Fruit fly (Drosophila melanogaster) whole organism, embryonic: Measurements from ENCODE around the gene BicC.

ENCODE experiments used
- Adf1 ChIP-seq: fragments of 200-800 bp; sonication (Bioruptor generic); IDR thresholded peaks from 2 replicates; pipeline ENCODE4 v1.3.6; 2022; ENCODE audit warnings: missing biosample characterization, missing genetic modification characterization
- Asciz ChIP-seq: fragments of 200-800 bp; sonication (Bioruptor generic); optimal IDR thresholded peaks from 2 replicates; lab custom pipeline; 2017; ENCODE audit warnings: missing biosample characterization, mild to moderate bottlenecking, missing genetic modification characterization, missing genetic modification reagents
- B-H1 ChIP-seq: fragments of 200-800 bp; sonication (Bioruptor generic); IDR thresholded peaks from 3 replicates; pipeline ENCODE4 v1.3.6; 2022; ENCODE audit warnings: missing biosample characterization, missing genetic modification characterization
- CG11695 ChIP-seq: fragments of 200-800 bp; sonication (Bioruptor generic); IDR thresholded peaks from 3 replicates; pipeline ENCODE4 v1.3.6; 2022; ENCODE audit warnings: missing biosample characterization, missing genetic modification characterization
- CG13123 ChIP-seq: fragments of 200-800 bp; sonication (Bioruptor generic); optimal IDR thresholded peaks from 2 replicates; lab custom pipeline; 2016; ENCODE audit warnings: missing biosample characterization, missing genetic modification characterization
- CG14441 ChIP-seq: fragments of 200-800 bp; sonication (Bioruptor generic); IDR thresholded peaks from 2 replicates; pipeline ENCODE4 v1.3.6; 2022; ENCODE audit warnings: missing biosample characterization, missing genetic modification characterization
- CG15601 ChIP-seq: fragments of 200-800 bp; sonication (Bioruptor generic); optimal IDR thresholded peaks from 3 replicates; lab custom pipeline; 2019; ENCODE audit warnings: missing biosample characterization, mild to moderate bottlenecking, missing genetic modification characterization, moderate library complexity
- CG17829 ChIP-seq: fragments of 200-800 bp; optimal IDR thresholded peaks from 2 replicates; lab custom pipeline; 2019; ENCODE audit warnings: missing biosample characterization, mild to moderate bottlenecking, missing genetic modification characterization, moderate library complexity
- CG18619 ChIP-seq: fragments of 200-800 bp; sonication (Bioruptor generic); optimal IDR thresholded peaks from 3 replicates; lab custom pipeline; 2017; ENCODE audit warnings: missing biosample characterization, mild to moderate bottlenecking, missing genetic modification characterization
- CG3163 ChIP-seq: fragments of 200-800 bp; sonication (Bioruptor generic); optimal IDR thresholded peaks from 3 replicates; lab custom pipeline; 2016; ENCODE audit warnings: missing biosample characterization, missing genetic modification characterization
- CG32532 ChIP-seq: fragments of 200-800 bp; sonication (Bioruptor generic); IDR thresholded peaks from 2 replicates; pipeline ENCODE4 v1.3.6; 2022; ENCODE audit warnings: missing biosample characterization, missing genetic modification characterization
- CG33557 ChIP-seq: fragments of 200-800 bp; sonication (Bioruptor generic); optimal IDR thresholded peaks from 2 replicates; lab custom pipeline; 2019; ENCODE audit warnings: missing biosample characterization, mild to moderate bottlenecking, missing genetic modification characterization, moderate library complexity
- CG4328 ChIP-seq: fragments of 200-800 bp; sonication (Bioruptor generic); optimal IDR thresholded peaks from 3 replicates; lab custom pipeline; 2017; ENCODE audit warnings: missing biosample characterization, missing genetic modification reagents, missing genetic modification characterization
- CG5180 ChIP-seq: fragments of 200-800 bp; sonication (Bioruptor generic); optimal IDR thresholded peaks from 3 replicates; lab custom pipeline; 2017; ENCODE audit warnings: missing biosample characterization, missing genetic modification characterization, mild to moderate bottlenecking, moderate library complexity, missing genetic modification reagents
- CG6254 ChIP-seq: fragments of 200-800 bp; sonication (Bioruptor generic); optimal IDR thresholded peaks from 3 replicates; lab custom pipeline; 2017; ENCODE audit warnings: mild to moderate bottlenecking, missing biosample characterization, missing genetic modification reagents, missing genetic modification characterization
- CG6654 ChIP-seq: fragments of 200-800 bp; sonication (Bioruptor generic); optimal IDR thresholded peaks from 2 replicates; lab custom pipeline; 2017; ENCODE audit warnings: missing biosample characterization, mild to moderate bottlenecking, missing genetic modification characterization
- CG6854 ChIP-seq: fragments of 200-800 bp; sonication (Bioruptor generic); optimal IDR thresholded peaks from 3 replicates; lab custom pipeline; 2017; ENCODE audit warnings: missing biosample characterization, mild to moderate bottlenecking, missing genetic modification characterization
- CG8089 ChIP-seq: fragments of 200-800 bp; sonication (Bioruptor generic); optimal IDR thresholded peaks from 3 replicates; lab custom pipeline; 2016; ENCODE audit warnings: missing biosample characterization, missing genetic modification characterization
- CG8388 ChIP-seq: fragments of 200-800 bp; sonication (Bioruptor generic); optimal IDR thresholded peaks from 2 replicates; lab custom pipeline; 2019; ENCODE audit warnings: missing biosample characterization, mild to moderate bottlenecking, missing genetic modification characterization, moderate library complexity
- CG8478 ChIP-seq: fragments of >200 bp; optimal IDR thresholded peaks from 2 replicates; lab custom pipeline; 2018
- Dad ChIP-seq: fragments of 200-800 bp; sonication (Bioruptor generic); optimal IDR thresholded peaks from 3 replicates; lab custom pipeline; 2016; ENCODE audit warnings: missing biosample characterization, missing genetic modification characterization
- Deaf1 ChIP-seq: fragments of 200-800 bp; optimal IDR thresholded peaks from 3 replicates; lab custom pipeline; 2019; ENCODE audit warnings: missing biosample characterization, mild to moderate bottlenecking, missing genetic modification characterization, moderate library complexity
- Doc2 ChIP-seq: fragments of 200-800 bp; sonication (Bioruptor generic); IDR thresholded peaks from 2 replicates; pipeline ENCODE4 v1.3.6; 2022; ENCODE audit warnings: missing biosample characterization, missing genetic modification characterization
- Doc3 ChIP-seq: fragments of 200-800 bp; sonication (Bioruptor generic); IDR thresholded peaks from 3 replicates; pipeline ENCODE4 v1.3.6; 2022; ENCODE audit warnings: missing biosample characterization, missing genetic modification characterization; ENCODE audit not compliant: partially characterized antibody
- Dp ChIP-seq: fragments of 200-800 bp; sonication (Bioruptor generic); optimal IDR thresholded peaks from 2 replicates; lab custom pipeline; 2018; ENCODE audit warnings: missing biosample characterization, mild to moderate bottlenecking, missing genetic modification characterization, moderate library complexity
- Gsc ChIP-seq: fragments of 200-800 bp; sonication (Bioruptor generic); IDR thresholded peaks from 2 replicates; pipeline ENCODE4 v1.3.6; 2022; ENCODE audit warnings: missing biosample characterization, missing genetic modification characterization
- HLH54F ChIP-seq: fragments of 200-800 bp; sonication (Bioruptor generic); optimal IDR thresholded peaks from 3 replicates; lab custom pipeline; 2016; ENCODE audit warnings: missing biosample characterization, missing genetic modification characterization
- Hmx ChIP-seq: fragments of 200-800 bp; sonication (Bioruptor generic); optimal IDR thresholded peaks from 2 replicates; lab custom pipeline; 2016; ENCODE audit warnings: missing biosample characterization, missing genetic modification characterization
- Lpt ChIP-seq: fragments of >200 bp; optimal IDR thresholded peaks from 2 replicates; lab custom pipeline; 2018; ENCODE audit warnings: missing biosample characterization, missing genetic modification characterization
- NC2β ChIP-seq: fragments of 200-800 bp; sonication (Bioruptor generic); optimal IDR thresholded peaks from 2 replicates; lab custom pipeline; 2016; ENCODE audit warnings: missing biosample characterization, missing genetic modification characterization
- PHDP ChIP-seq: fragments of 200-800 bp; sonication (Bioruptor generic); optimal IDR thresholded peaks from 3 replicates; lab custom pipeline; 2018; ENCODE audit warnings: missing biosample characterization, mild to moderate bottlenecking, missing genetic modification characterization, moderate library complexity
- Ptx1 ChIP-seq: fragments of 200-800 bp; sonication (Bioruptor generic); IDR thresholded peaks from 2 replicates; pipeline ENCODE4 v1.3.6; 2022; ENCODE audit warnings: missing biosample characterization, missing genetic modification characterization
- Sox102F ChIP-seq: fragments of 200-800 bp; sonication (Bioruptor generic); optimal IDR thresholded peaks from 2 replicates; lab custom pipeline; 2018; ENCODE audit warnings: missing biosample characterization, mild to moderate bottlenecking, missing genetic modification characterization, moderate library complexity
- Sry-β ChIP-seq: fragments of 200-800 bp; sonication (Bioruptor generic); optimal IDR thresholded peaks from 2 replicates; lab custom pipeline; 2018; ENCODE audit warnings: missing biosample characterization, mild to moderate bottlenecking, missing genetic modification characterization, moderate library complexity
- Ssrp ChIP-seq: fragments of 200-800 bp; sonication (Bioruptor generic); optimal IDR thresholded peaks from 2 replicates; lab custom pipeline; 2018; ENCODE audit warnings: missing biosample characterization, mild to moderate bottlenecking, missing genetic modification characterization, moderate library complexity
- Trl ChIP-seq, 3 experiments: fragments of >200 bp in 2 of 3; fragments of 200-800 bp in 1 of 3; sonication (Bioruptor generic) in 1 of 3; optimal IDR thresholded peaks; 2 replicates in 1 of 3; 3 replicates in 2 of 3; lab custom pipeline; 2016 to 2017; ENCODE audit warnings: missing biosample characterization in 1 of 3, missing genetic modification characterization in 1 of 3
- ab ChIP-seq: fragments of 200-800 bp; sonication (Bioruptor generic); optimal IDR thresholded peaks from 2 replicates; lab custom pipeline; 2016; ENCODE audit warnings: missing biosample characterization, missing genetic modification characterization
- cad ChIP-seq: fragments of >200 bp; optimal IDR thresholded peaks from 2 replicates; lab custom pipeline; 2017; ENCODE audit warnings: missing biosample characterization, missing genetic modification characterization
- cas ChIP-seq: fragments of 200-800 bp; sonication (Bioruptor generic); IDR thresholded peaks from 2 replicates; pipeline ENCODE4 v1.3.6; 2022; ENCODE audit warnings: missing biosample characterization, missing genetic modification characterization
- dmrt99B ChIP-seq: fragments of 200-800 bp; sonication (Bioruptor generic); optimal IDR thresholded peaks from 2 replicates; lab custom pipeline; 2018; ENCODE audit warnings: missing biosample characterization, mild to moderate bottlenecking, missing genetic modification characterization, moderate library complexity
- maf-S ChIP-seq: fragments of 200-800 bp; sonication (Bioruptor generic); optimal IDR thresholded peaks from 2 replicates; lab custom pipeline; 2016; ENCODE audit warnings: missing biosample characterization, missing genetic modification characterization
- psq ChIP-seq: fragments of 200-800 bp; sonication (Bioruptor generic); optimal IDR thresholded peaks from 2 replicates; lab custom pipeline; 2017; ENCODE audit warnings: missing biosample characterization, missing genetic modification characterization
- tap ChIP-seq: fragments of 200-800 bp; optimal IDR thresholded peaks from 3 replicates; lab custom pipeline; 2019; ENCODE audit warnings: missing biosample characterization, mild to moderate bottlenecking, missing genetic modification characterization, moderate library complexity
- zen2 ChIP-seq: fragments of 200-800 bp; sonication (Bioruptor generic); IDR thresholded peaks from 3 replicates; pipeline ENCODE4 v1.3.6; 2022; ENCODE audit warnings: missing biosample characterization, missing genetic modification characterization; ENCODE audit not compliant: partially characterized antibody

BicC gene

dm6 chr2L:16041727-16042126 lies at the start of gene BicC, which contains the start of gene CG45084:
TSS of gene BicC (plus strand) at chr2L:16042047.
TSS of gene CG45084 (plus strand) at chr2L:16042047.
- TF ChIP-seq CG8388 (GFP tag; lab: Kevin White, UChicago) (peak; percentile 38), Doc2 (no peak)

DNA sequence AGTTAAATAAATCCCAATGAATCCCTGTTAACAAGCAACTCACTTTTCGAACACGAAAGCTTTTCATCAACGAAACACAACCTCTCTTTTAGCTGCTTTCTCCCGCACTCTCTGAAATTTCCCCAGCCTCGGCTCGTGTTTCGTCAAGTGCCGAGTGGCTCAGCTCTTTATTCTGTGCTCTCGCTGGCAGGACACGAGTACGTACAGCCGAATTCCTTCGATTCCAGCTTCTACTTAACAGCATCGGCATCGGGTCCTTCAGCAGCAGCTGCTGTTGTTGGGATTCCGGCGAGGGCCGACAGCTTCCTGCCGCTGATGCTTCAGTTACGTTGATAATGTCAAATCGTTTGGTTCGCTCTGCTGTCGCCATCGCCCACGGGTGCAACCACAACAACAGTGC lies 41.6 kb upstream of the BicC start, which contains the start of gene beat-Ic:
TSS of gene beat-Ic (plus strand) at position 93 of the 400 bp plus-strand sequence.
- TF ChIP-seq CG32532 (no peak), Deaf1 (tag; lab: Kevin White, UChicago) (peak; percentile 96), Trl (optimal IDR thresholded peaks at IDR 0.05; lab: Kevin White, UChicago) (peak; percentile 14 to 45), Trl (GFP tag; optimal IDR thresholded peaks at IDR 0.05; lab: Kevin White, UChicago) (no peak), cas (GFP tag; lab: Robert Waterston, UW) (no peak), CG5180 (GFP tag; lab: Kevin White, UChicago) (peak; percentile 9)

- TF ChIP-seq Ssrp (tag; lab: Kevin White, UChicago) (no peak), CG15601 (tag; lab: Kevin White, UChicago) (no peak), CG4328 (GFP tag; lab: Kevin White, UChicago) (no peak), PHDP (no peak), dmrt99B (tag; lab: Kevin White, UChicago) (no peak), CG11695 (GFP tag; lab: Robert Waterston, UW) (no peak)
- TF ChIP-seq, all 482 proteins: peak for 0
Measured at dm6 chr2L:16003541-16003940, 38.3 kb upstream of the BicC start, which contains the start of gene CG34167. TSS of gene CG34167 (minus strand) at chr2L:16003641.

DNA sequence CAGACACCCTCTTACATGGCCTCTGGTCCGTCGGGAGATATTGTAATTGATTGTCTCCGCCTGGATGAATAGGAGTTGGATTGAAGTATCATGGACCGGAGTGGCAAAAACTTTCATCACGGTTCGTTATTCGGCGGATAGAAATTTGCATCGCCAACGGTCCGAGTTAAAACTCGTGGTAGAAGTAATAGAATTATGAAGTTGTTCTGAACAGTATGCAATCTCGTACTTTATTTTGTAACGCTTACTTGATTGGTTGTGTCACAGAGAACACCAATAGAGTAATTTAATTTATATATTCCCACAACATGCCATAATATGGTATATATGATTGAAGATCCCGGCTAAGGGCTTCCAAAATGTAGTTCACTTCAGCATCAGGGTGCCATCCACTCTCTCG lies 37.8 kb upstream of the BicC start, which contains the start of the genes CG13245 and CG43816:
TSS of gene CG13245 (plus strand) at position 301 of the 400 bp plus-strand sequence.
TSS of gene CG43816 (plus strand) at position 301 of the 400 bp plus-strand sequence.
- no peak for TF ChIP-seq Dp
- TF ChIP-seq Hmx (GFP tag; lab: Kevin White, UChicago), result no peak
- no peak for TF ChIP-seq CG13123 (GFP tag; lab: Kevin White, UChicago)
- TF ChIP-seq CG33557 (GFP tag; lab: Kevin White, UChicago), result no peak
- no peak for TF ChIP-seq psq (GFP tag; lab: Kevin White, UChicago)
- TF ChIP-seq CG18619, result no peak
- TF ChIP-seq CG3163, result no peak
- no peak for TF ChIP-seq maf-S (GFP tag; lab: Kevin White, UChicago)
- TF ChIP-seq HLH54F (GFP tag; lab: Kevin White, UChicago), result no peak
- no peak for TF ChIP-seq Lpt (GFP tag; lab: Kevin White, UChicago)
- TF ChIP-seq cad (GFP tag; lab: Kevin White, UChicago), result no peak
- TF ChIP-seq Gsc (GFP tag; lab: Robert Waterston, UW), result no peak
- TF ChIP-seq Doc3, result no peak
- TF ChIP-seq tap, result no peak
- TF ChIP-seq zen2, result no peak
- TF ChIP-seq NC2β (GFP tag; lab: Kevin White, UChicago), result no peak
- TF ChIP-seq CG6654 (GFP tag; lab: Kevin White, UChicago), result no peak
- TF ChIP-seq CG8089 (GFP tag; lab: Kevin White, UChicago), result no peak

DNA sequence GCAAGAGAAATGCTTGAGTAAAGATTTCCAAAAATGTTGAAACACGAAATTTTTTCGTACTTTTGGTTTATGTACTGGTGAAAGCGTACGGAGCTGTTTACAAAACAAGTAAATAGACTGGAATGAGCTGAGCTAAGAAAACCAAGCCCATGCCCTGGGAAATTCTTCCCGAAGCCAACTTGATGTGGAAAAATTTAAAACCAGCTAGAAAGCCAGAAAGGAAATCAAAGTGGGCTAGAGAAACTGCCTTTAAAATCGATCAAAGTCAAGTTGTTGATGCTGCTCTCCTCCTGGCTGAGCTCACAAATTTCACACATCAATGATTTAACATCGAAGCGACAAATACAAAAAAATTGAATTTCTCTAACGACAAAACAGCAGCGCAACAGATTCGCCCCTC lies 35.7 kb upstream of the BicC start, which contains the start of gene CG31820:
TSS of gene CG31820 (minus strand) at position 101 of the 400 bp plus-strand sequence.
- TF ChIP-seq Adf1 (GFP tag; lab: Robert Waterston, UW) (no peak), B-H1 (no peak), CG14441 (no peak), CG17829 (no peak), ab (GFP tag; lab: Kevin White, UChicago) (no peak), Sox102F (GFP tag; lab: Kevin White, UChicago) (no peak), Ptx1 (no peak), Sry-β (GFP tag; lab: Kevin White, UChicago) (no peak), CG8478 (lab: Kevin White, UChicago) (no peak), Doc3 (no peak), Dad (GFP tag; lab: Kevin White, UChicago) (no peak), CG6254 (GFP tag; lab: Kevin White, UChicago) (no peak), CG6854 (GFP tag; lab: Kevin White, UChicago) (no peak), Asciz (GFP tag; lab: Kevin White, UChicago) (no peak)
- TF ChIP-seq, all 482 proteins: peak for 0
